Worm (Caenorhabditis elegans): ENCODE results near the gene taf-8.

Gene taf-8

ce11 chrII:9652919-9653318 lies 16.2 kb upstream of the taf-8 start, which contains the start of gene ZK1307.3:
Gene ZK1307.3, minus strand, starts transcription at chrII:9653019.
- no peak for TF ChIP-seq unc-62 (GFP tag; optimal IDR thresholded peaks at IDR 0.05)

- no peak for TF ChIP-seq unc-62 (GFP tag; optimal IDR thresholded peaks at IDR 0.05)
These were observed 15.4 kb upstream of the taf-8 start, which contains the start of gene ZK1307.2 for ce11 chrII:9653679-9654078. Gene ZK1307.2, minus strand, starts transcription at chrII:9653952.

ce11 chrII:9655530-9656139 lies 13.5 kb upstream of the taf-8 start, which contains the start of gene ZK1307.1:
Gene ZK1307.1, minus strand, starts transcription at chrII:9655580.
- TF ChIP-seq unc-62 (GFP tag; optimal IDR thresholded peaks at IDR 0.05) = no peak

- TF ChIP-seq unc-62 (GFP tag; optimal IDR thresholded peaks at IDR 0.05) = no peak
These were observed 12.8 kb upstream of the taf-8 start, which contains the start of gene gstk-1 for ce11 chrII:9656210-9656755. Gene gstk-1, plus strand, starts transcription at chrII:9656705.

ce11 chrII:9658915-9659314 lies 10.2 kb upstream of the taf-8 start, which contains the start of gene ZK1320.2:
Gene ZK1320.2, minus strand, starts transcription at chrII:9659002.
- no peak for TF ChIP-seq unc-62 (GFP tag; optimal IDR thresholded peaks at IDR 0.05)

- no peak for TF ChIP-seq unc-62 (GFP tag; optimal IDR thresholded peaks at IDR 0.05)
These were observed 8.7 kb upstream of the taf-8 start, which contains the start of gene ZK1320.3 for ce11 chrII:9660379-9660778. Gene ZK1320.3, minus strand, starts transcription at chrII:9660419.

ce11 chrII:9662160-9662559 lies 7.0 kb upstream of the taf-8 start:
- no peak for TF ChIP-seq unc-62 (GFP tag; optimal IDR thresholded peaks at IDR 0.05)

ce11 chrII:9662797-9663196 lies 6.3 kb upstream of the taf-8 start, which contains the start of gene cyp-13A10:
Gene cyp-13A10, minus strand, starts transcription at chrII:9662884.
- TF ChIP-seq unc-62 (GFP tag; optimal IDR thresholded peaks at IDR 0.05) = no peak

ce11 chrII:9665577-9665976 lies 3.5 kb upstream of the taf-8 start, which contains the start of gene ZK1320.5:
Gene ZK1320.5, minus strand, starts transcription at chrII:9665677.
- TF ChIP-seq unc-62 (GFP tag; optimal IDR thresholded peaks at IDR 0.05) = no peak

ce11 chrII:9667382-9667781 lies 1.7 kb upstream of the taf-8 start, which contains the start of gene ZK1320.11:
Gene ZK1320.11, plus strand, starts transcription at chrII:9667624.
- TF ChIP-seq unc-62 (GFP tag; optimal IDR thresholded peaks at IDR 0.05) = no peak

- no peak for TF ChIP-seq unc-62 (GFP tag; optimal IDR thresholded peaks at IDR 0.05)
These were observed 2.2 kb downstream of the taf-8 start, which contains the start of gene ZK1320.7 for ce11 chrII:9671308-9671707. Gene ZK1320.7, plus strand, starts transcription at chrII:9671608.

ce11 chrII:9674678-9675077 lies 5.6 kb downstream of the taf-8 start, which contains the start of gene arc-1:
Gene arc-1, plus strand, starts transcription at chrII:9674978.
- no peak for TF ChIP-seq unc-62 (GFP tag; optimal IDR thresholded peaks at IDR 0.05)

ce11 chrII:9677470-9677869 lies 8.4 kb downstream of the taf-8 start:
- TF ChIP-seq unc-62 (GFP tag; optimal IDR thresholded peaks at IDR 0.05) = no peak

- no peak for TF ChIP-seq unc-62 (GFP tag; optimal IDR thresholded peaks at IDR 0.05)
These were observed 10.7 kb downstream of the taf-8 start for ce11 chrII:9679842-9680241.

- no peak for TF ChIP-seq unc-62 (GFP tag; optimal IDR thresholded peaks at IDR 0.05)
These were observed 11.4 kb downstream of the taf-8 start, which contains the start of gene ZK1320.13 for ce11 chrII:9680493-9680892. Gene ZK1320.13, plus strand, starts transcription at chrII:9680793.

ce11 chrII:9682044-9682443 lies 12.9 kb downstream of the taf-8 start:
- no peak for TF ChIP-seq unc-62 (GFP tag; optimal IDR thresholded peaks at IDR 0.05)

ce11 chrII:9684175-9684574 lies 15.1 kb downstream of the taf-8 start:
- TF ChIP-seq unc-62 (GFP tag; optimal IDR thresholded peaks at IDR 0.05) = no peak

All from whole organism, dauer.